Fruit fly (Drosophila melanogaster) whole organism, wandering third instar larva: ENCODE measurements around the gene CG42688.
A peak's percentile ranks its signal among the peaks of the same experiment; 100 is the strongest.

ENCODE experiments used
- Abd-B ChIP-seq: fragments of >200 bp; optimal IDR thresholded peaks from 2 replicates; lab custom pipeline; 2017; ENCODE audit warnings: missing biosample characterization, missing genetic modification characterization
- CG9705 ChIP-seq: fragments of 200-800 bp; sonication (Bioruptor generic); optimal IDR thresholded peaks from 2 replicates; lab custom pipeline; 2018; ENCODE audit warnings: missing biosample characterization, mild to moderate bottlenecking, missing genetic modification characterization
- Dfd ChIP-seq: fragments of >200 bp; optimal IDR thresholded peaks from 2 replicates; lab custom pipeline; 2017; ENCODE audit warnings: missing biosample characterization, missing genetic modification characterization
- HLH106 ChIP-seq: fragments of 200-800 bp; optimal IDR thresholded peaks from 3 replicates; lab custom pipeline; 2019; ENCODE audit warnings: missing biosample characterization, mild to moderate bottlenecking, missing genetic modification characterization, moderate library complexity
- OdsH ChIP-seq: fragments of 200-800 bp; sonication (Bioruptor generic); optimal IDR thresholded peaks from 2 replicates; lab custom pipeline; 2016; ENCODE audit warnings: missing biosample characterization, mild to moderate bottlenecking, missing genetic modification characterization
- fru ChIP-seq: fragments of 200-800 bp; sonication (Bioruptor generic); optimal IDR thresholded peaks from 3 replicates; lab custom pipeline; 2016; ENCODE audit warnings: missing biosample characterization, mild to moderate bottlenecking, missing genetic modification characterization
- jim ChIP-seq: fragments of 175-275, 200-325 bp; sonication (Bioruptor generic); optimal IDR thresholded peaks from 2 replicates; lab custom pipeline; 2016; ENCODE audit warnings: missing biosample characterization, mild to moderate bottlenecking, missing genetic modification characterization
- tai ChIP-seq: sonication (Bioruptor generic); optimal IDR thresholded peaks from 2 replicates; lab custom pipeline; 2016; ENCODE audit warnings: missing biosample characterization, missing genetic modification characterization
- usp ChIP-seq: fragments of >200 bp; optimal IDR thresholded peaks from 2 replicates; lab custom pipeline; 2017; ENCODE audit warnings: missing biosample characterization, missing genetic modification characterization

DNA sequence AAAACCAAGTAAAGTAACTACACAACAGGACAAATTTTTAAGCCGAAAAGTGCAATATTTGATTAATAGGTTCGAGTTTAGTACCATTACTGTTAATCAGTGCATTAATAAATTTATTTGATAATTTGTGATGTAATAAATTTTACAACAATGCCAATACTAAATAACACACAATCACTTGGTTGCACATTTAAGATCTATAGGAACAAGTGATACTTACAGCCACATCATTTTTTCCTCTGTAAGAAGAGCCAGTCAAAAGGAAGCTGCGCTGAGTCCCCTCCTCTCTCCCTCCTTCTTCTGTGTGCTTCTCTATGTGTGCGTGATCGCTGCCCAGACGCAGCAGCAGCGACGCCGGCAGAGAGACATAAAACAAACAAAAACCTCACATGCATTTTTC, 45.9 kb downstream of the CG42688 start:
- TF ChIP-seq jim (GFP tag; lab: Kevin White, UChicago) (no peak), Dfd (peak; percentile 78), tai (GFP tag; lab: Kevin White, UChicago) (peak; percentile 55), HLH106 (tag; lab: Kevin White, UChicago) (peak; percentile 91), usp (GFP tag; lab: Kevin White, UChicago) (no peak), Abd-B (GFP tag; lab: Kevin White, UChicago) (no peak), CG9705 (GFP tag; lab: Kevin White, UChicago) (peak; percentile 81), OdsH (GFP tag; lab: Kevin White, UChicago) (peak; percentile 94), fru (peak; percentile 96)
